Worm (Caenorhabditis elegans) whole organism, young adult: Measurements from ENCODE around the gene prdx-2.
A peak's percentile ranks its signal among the peaks of the same experiment; 100 is the strongest.

Experiments used
- B0019.2 ChIP-seq: fragments of 200-800 bp; sonication (Bioruptor generic); conservative IDR thresholded peaks from 2 replicates; pipeline ENCODE4 v1.3.6; 2022; ENCODE audit warnings: missing genetic modification reagents, missing genetic modification characterization, missing compliant biosample characterization
- B0261.1 ChIP-seq: sonication (generic microtip); optimal IDR thresholded peaks from 2 replicates; lab custom pipeline; 2016; ENCODE audit warnings: mild to moderate bottlenecking, missing genetic modification characterization, moderate library complexity, missing compliant biosample characterization
- B0336.3 ChIP-seq: fragments of 200-800 bp; sonication (Bioruptor generic); IDR thresholded peaks from 2 replicates; pipeline ENCODE4 v1.3.6; 2022; ENCODE audit warnings: missing genetic modification characterization, missing compliant biosample characterization
- F10E7.11 ChIP-seq: sonication (generic microtip); optimal IDR thresholded peaks from 2 replicates; lab custom pipeline; 2017; ENCODE audit warnings: mild to moderate bottlenecking, missing genetic modification characterization, moderate library complexity, missing compliant biosample characterization
- F22D6.2 ChIP-seq: sonication (generic microtip); optimal IDR thresholded peaks from 2 replicates; lab custom pipeline; 2016; ENCODE audit warnings: mild to moderate bottlenecking, missing genetic modification characterization, missing compliant biosample characterization
- F37B4.10 ChIP-seq: fragments of 200-800 bp; sonication (Bioruptor generic); IDR thresholded peaks from 2 replicates; pipeline ENCODE4 v1.3.6; 2022; ENCODE audit warnings: missing genetic modification characterization, missing compliant biosample characterization
- F39B2.1 ChIP-seq: fragments of 200-800 bp; sonication (Bioruptor generic); IDR thresholded peaks from 2 replicates; pipeline ENCODE4 v1.3.6; 2022; ENCODE audit warnings: missing genetic modification reagents, missing genetic modification characterization, missing compliant biosample characterization
- F55B11.4 ChIP-seq: sonication (generic microtip); optimal IDR thresholded peaks from 2 replicates; lab custom pipeline; 2016; ENCODE audit warnings: missing compliant biosample characterization, missing genetic modification characterization, borderline replicate concordance; ENCODE audit not compliant: insufficient read depth
- T26A5.8 ChIP-seq: sonication (generic microtip); optimal IDR thresholded peaks from 2 replicates; lab custom pipeline; 2016; ENCODE audit warnings: missing genetic modification characterization, missing compliant biosample characterization
- Y67H2A.10 ChIP-seq: fragments of 200-800 bp; sonication (Bioruptor generic); conservative IDR thresholded peaks from 2 replicates; pipeline ENCODE4 v1.3.6; 2022; ENCODE audit warnings: missing genetic modification reagents, missing genetic modification characterization, missing compliant biosample characterization
- Y79H2A.3 ChIP-seq: fragments of 200-800 bp; sonication (Bioruptor generic); conservative IDR thresholded peaks from 2 replicates; pipeline ENCODE4 v1.3.6; 2022; ENCODE audit warnings: missing genetic modification reagents, missing genetic modification characterization, missing compliant biosample characterization
- Y95B8A.8 ChIP-seq: fragments of 200-800 bp; sonication (Bioruptor generic); IDR thresholded peaks from 2 replicates; pipeline ENCODE4 v1.3.6; 2022; ENCODE audit warnings: missing genetic modification reagents, missing genetic modification characterization, missing compliant biosample characterization
- ama-1 ChIP-seq, 3 experiments: fragments of 150-350 bp in 1 of 3; sonication (generic microtip) in 2 of 3; optimal IDR thresholded peaks; 2 replicates each; lab custom pipeline; 2014 to 2018; ENCODE audit warnings: missing biosample characterization in 2 of 3, missing genetic modification characterization in 2 of 3, missing genetic modification reagents in 2 of 3
- aptf-2 ChIP-seq: fragments of 200-800 bp; sonication (Bioruptor generic); conservative IDR thresholded peaks from 2 replicates; pipeline ENCODE4 v1.3.6; 2022; ENCODE audit warnings: missing genetic modification reagents, missing genetic modification characterization, missing compliant biosample characterization
- athp-1 ChIP-seq: sonication (generic microtip); optimal IDR thresholded peaks from 2 replicates; lab custom pipeline; 2017; ENCODE audit warnings: mild to moderate bottlenecking, missing genetic modification characterization, missing compliant biosample characterization
- cebp-1 ChIP-seq, 2 experiments: fragments of 200-800 bp in 1 of 2; sonication (Bioruptor generic) in 1 of 2; sonication (generic microtip) in 1 of 2; IDR thresholded peaks in 1 of 2; optimal IDR thresholded peaks in 1 of 2; 2 replicates each; pipeline versions ENCODE4 v1.3.6 to Lab custom; 2017 to 2022; ENCODE audit warnings: missing compliant biosample characterization in 2 of 2, missing genetic modification characterization in 2 of 2, mild to moderate bottlenecking in 1 of 2, missing genetic modification reagents in 1 of 2, moderate library complexity in 1 of 2
- cebp-2 ChIP-seq: fragments of 200-800 bp; sonication (Bioruptor generic); IDR thresholded peaks from 2 replicates; pipeline ENCODE4 v1.3.6; 2022; ENCODE audit warnings: missing genetic modification characterization, missing compliant biosample characterization
- ceh-100 ChIP-seq: fragments of 200-800 bp; sonication (Bioruptor generic); IDR thresholded peaks from 2 replicates; pipeline ENCODE4 v1.3.6; 2022; ENCODE audit warnings: missing genetic modification reagents, missing genetic modification characterization, missing compliant biosample characterization
- ceh-27 ChIP-seq: fragments of 200-800 bp; sonication (Bioruptor generic); optimal IDR thresholded peaks from 2 replicates; lab custom pipeline; 2018; ENCODE audit warnings: mild to moderate bottlenecking, missing genetic modification characterization, moderate library complexity, missing compliant biosample characterization
- dox-1 ChIP-seq: fragments of 200-800 bp; sonication (Bioruptor generic); IDR thresholded peaks from 2 replicates; pipeline ENCODE4 v1.3.6; 2022; ENCODE audit warnings: missing genetic modification reagents, missing genetic modification characterization, missing compliant biosample characterization
- dpl-1 ChIP-seq: fragments of 150-350 bp; optimal IDR thresholded peaks from 2 replicates; lab custom pipeline; 2014; ENCODE audit warnings: missing biosample characterization, missing genetic modification reagents, missing genetic modification characterization
- egl-44 ChIP-seq: fragments of 200-800 bp; sonication (Bioruptor generic); IDR thresholded peaks from 2 replicates; pipeline ENCODE4 v1.3.6; 2022; ENCODE audit warnings: missing genetic modification reagents, missing genetic modification characterization, missing compliant biosample characterization
- gei-17 ChIP-seq: fragments of 200-800 bp; sonication (Bioruptor generic); optimal IDR thresholded peaks from 2 replicates; lab custom pipeline; 2018; ENCODE audit warnings: mild to moderate bottlenecking, missing genetic modification characterization, missing compliant biosample characterization
- hlh-12 ChIP-seq: sonication (generic microtip); optimal IDR thresholded peaks from 2 replicates; lab custom pipeline; 2016; ENCODE audit warnings: missing genetic modification characterization, missing compliant biosample characterization
- lin-26 ChIP-seq: fragments of 200-800 bp; sonication (Bioruptor generic); IDR thresholded peaks from 2 replicates; pipeline ENCODE4 v1.3.6; 2022; ENCODE audit warnings: missing genetic modification reagents, missing genetic modification characterization, missing compliant biosample characterization
- lin-40 ChIP-seq: sonication (generic microtip); optimal IDR thresholded peaks from 2 replicates; lab custom pipeline; 2016; ENCODE audit warnings: missing genetic modification characterization, mild to moderate bottlenecking, missing compliant biosample characterization, missing genotype, missing genetic modification reagents
- mcd-1 ChIP-seq: fragments of 200-800 bp; sonication (Bioruptor generic); IDR thresholded peaks from 2 replicates; pipeline ENCODE4 v1.3.6; 2022; ENCODE audit warnings: missing genetic modification reagents, missing genetic modification characterization, missing compliant biosample characterization
- mes-4 ChIP-seq: sonication (generic microtip); optimal IDR thresholded peaks from 2 replicates; lab custom pipeline; 2016; ENCODE audit warnings: missing genotype, missing genetic modification characterization, missing compliant biosample characterization
- nfya-1 ChIP-seq: sonication (generic microtip); optimal IDR thresholded peaks from 2 replicates; lab custom pipeline; 2017; ENCODE audit warnings: antibody characterized with exemption, missing compliant biosample characterization, missing genetic modification characterization, borderline replicate concordance; ENCODE audit not compliant: insufficient read depth
- nfya-2 ChIP-seq: fragments of 200-800 bp; sonication (Bioruptor generic); IDR thresholded peaks from 2 replicates; pipeline ENCODE4 v1.3.6; 2022; ENCODE audit warnings: missing genetic modification reagents, missing genetic modification characterization, missing compliant biosample characterization
- nhr-179 ChIP-seq: sonication (generic microtip); optimal IDR thresholded peaks from 2 replicates; lab custom pipeline; 2016; ENCODE audit warnings: mild to moderate bottlenecking, missing genetic modification characterization, missing compliant biosample characterization
- nhr-80 ChIP-seq: sonication (generic microtip); optimal IDR thresholded peaks from 2 replicates; lab custom pipeline; 2016; ENCODE audit warnings: missing genetic modification characterization, missing compliant biosample characterization
- pha-4 ChIP-seq: fragments of 150-350 bp; sonication (generic microtip); optimal IDR thresholded peaks from 2 replicates; lab custom pipeline; 2014; ENCODE audit warnings: missing biosample characterization, missing genetic modification reagents, missing genetic modification characterization
- rcor-1 ChIP-seq: fragments of 200-800 bp; sonication (Bioruptor generic); IDR thresholded peaks from 2 replicates; pipeline ENCODE4 v1.3.6; 2022; ENCODE audit warnings: missing genetic modification reagents, missing genetic modification characterization, missing compliant biosample characterization
- repo-1 ChIP-seq: sonication (generic microtip); optimal IDR thresholded peaks from 2 replicates; lab custom pipeline; 2017; ENCODE audit warnings: mild to moderate bottlenecking, missing genetic modification characterization, missing compliant biosample characterization
- sdz-38 ChIP-seq: sonication (generic microtip); optimal IDR thresholded peaks from 2 replicates; lab custom pipeline; 2016; ENCODE audit warnings: missing genotype, missing genetic modification characterization, missing compliant biosample characterization
- sea-2 ChIP-seq: fragments of 200-800 bp; sonication (Bioruptor generic); IDR thresholded peaks from 2 replicates; pipeline ENCODE4 v1.3.6; 2022; ENCODE audit warnings: missing genetic modification characterization, missing compliant biosample characterization
- snpc-1.3 ChIP-seq: sonication (generic microtip); optimal IDR thresholded peaks from 2 replicates; lab custom pipeline; 2017; ENCODE audit warnings: missing genetic modification characterization, mild to moderate bottlenecking, missing compliant biosample characterization, antibody characterized with exemption, moderate library complexity, missing genotype, missing genetic modification reagents; ENCODE audit not compliant: insufficient read depth
- snpc-3.4 ChIP-seq: sonication (generic microtip); optimal IDR thresholded peaks from 2 replicates; lab custom pipeline; 2017; ENCODE audit warnings: missing genetic modification characterization, mild to moderate bottlenecking, missing compliant biosample characterization, antibody characterized with exemption, moderate library complexity, missing genotype, missing genetic modification reagents
- unc-62 ChIP-seq: fragments of 150-350 bp; optimal IDR thresholded peaks from 2 replicates; lab custom pipeline; 2014; ENCODE audit warnings: missing biosample characterization, missing genetic modification reagents, missing genetic modification characterization
- xnd-1 ChIP-seq: sonication (generic microtip); optimal IDR thresholded peaks from 2 replicates; lab custom pipeline; 2016; ENCODE audit warnings: missing genotype, missing genetic modification reagents, missing genetic modification characterization, missing compliant biosample characterization
- zim-3 ChIP-seq: sonication (generic microtip); optimal IDR thresholded peaks from 2 replicates; lab custom pipeline; 2017; ENCODE audit warnings: mild to moderate bottlenecking, missing genetic modification characterization, moderate library complexity, missing compliant biosample characterization
- ztf-18 ChIP-seq: sonication (generic microtip); optimal IDR thresholded peaks from 2 replicates; lab custom pipeline; 2016; ENCODE audit warnings: missing genotype, mild to moderate bottlenecking, missing genetic modification characterization, missing compliant biosample characterization
- ztf-28 ChIP-seq: fragments of 200-800 bp; sonication (Bioruptor generic); IDR thresholded peaks from 2 replicates; pipeline ENCODE4 v1.3.6; 2022; ENCODE audit warnings: missing genetic modification reagents, missing genetic modification characterization, missing compliant biosample characterization
- ztf-3 ChIP-seq: fragments of 200-800 bp; sonication (Bioruptor generic); optimal IDR thresholded peaks from 2 replicates; lab custom pipeline; 2018; ENCODE audit warnings: mild to moderate bottlenecking, missing genetic modification characterization, missing compliant biosample characterization

Gene prdx-2

DNA sequence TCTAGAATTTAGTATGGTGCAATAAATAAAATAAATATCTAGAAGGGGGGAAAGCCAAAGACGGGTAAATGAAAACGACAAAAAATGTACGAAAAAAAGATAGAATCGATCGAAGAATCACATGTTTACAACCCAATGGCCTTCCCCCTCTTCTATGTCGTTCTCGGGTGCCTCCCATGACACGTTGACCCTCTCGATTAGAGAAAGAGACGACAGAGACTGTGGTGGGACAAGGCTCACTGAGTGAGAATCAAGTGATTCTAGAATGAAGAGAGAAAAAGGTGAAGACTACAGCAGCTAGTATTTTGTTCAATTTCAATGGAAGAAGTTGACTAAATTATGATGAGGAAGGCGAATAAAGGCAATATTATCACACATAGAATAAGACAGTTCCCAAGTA, 48.1 kb downstream of the prdx-2 start (continued):
- no peak for TF ChIP-seq aptf-2
- no peak for TF ChIP-seq ztf-18 (tag; lab: Kevin White, UChicago)
- TF ChIP-seq mes-4, result no peak
- TF ChIP-seq F37B4.10 (GFP tag; lab: Robert Waterston, UW), result no peak
- TF ChIP-seq B0019.2 (GFP tag; lab: Robert Waterston, UW), result no peak
- peak; percentile 51 for TF ChIP-seq mcd-1 (GFP tag; lab: Robert Waterston, UW)
- TF ChIP-seq snpc-3.4, result no peak
- no peak for TF ChIP-seq egl-44 (GFP tag; lab: Robert Waterston, UW)
- TF ChIP-seq cebp-2 (GFP tag; lab: Robert Waterston, UW), result no peak
- no peak for TF ChIP-seq snpc-1.3 (tag; lab: Kevin White, UChicago)
- TF ChIP-seq F39B2.1 (GFP tag; lab: Robert Waterston, UW), result no peak
- 0 out of 2 replicates have a peak, but pooled peaks have one; percentile 47 for TF ChIP-seq rcor-1 (GFP tag; lab: Robert Waterston, UW)
- no peak for TF ChIP-seq ztf-3 (GFP tag; lab: Kevin White, UChicago)
- peak; percentile 65; the same call in 1 of the 2 replicates for TF ChIP-seq B0336.3 (GFP tag; lab: Robert Waterston, UW)
- TF ChIP-seq sea-2 (GFP tag; lab: Robert Waterston, UW), result no peak
- TF ChIP-seq pha-4 (tag; lab: Kevin White, UChicago), result peak; percentile 45
- no peak for TF ChIP-seq ama-1 (optimal IDR thresholded peaks at IDR 0.05; lab: Kevin White, UChicago)
- no peak for TF ChIP-seq ama-1 (GFP tag; optimal IDR thresholded peaks at IDR 0.05; lab: Kevin White, UChicago)
- TF ChIP-seq Y95B8A.8, result no peak
- no peak for TF ChIP-seq T26A5.8
- no peak for TF ChIP-seq ztf-28
- TF ChIP-seq lin-40, result peak; percentile 15
- TF ChIP-seq hlh-12 (tag; lab: Kevin White, UChicago), result no peak
- no peak for TF ChIP-seq sdz-38
- no peak for TF ChIP-seq athp-1 (tag; lab: Kevin White, UChicago)
- peak; percentile 43 for TF ChIP-seq unc-62 (GFP tag; lab: Kevin White, UChicago)
- TF ChIP-seq B0261.1 (tag; lab: Kevin White, UChicago), result no peak
- no peak for TF ChIP-seq F55B11.4
- no peak; the same call in 1 of the 2 replicates for TF ChIP-seq Y67H2A.10 (GFP tag; lab: Robert Waterston, UW)
- no peak for TF ChIP-seq nfya-2 (GFP tag; lab: Robert Waterston, UW)
- peak; percentile 57 for TF ChIP-seq nhr-80 (tag; lab: Kevin White, UChicago)
- no peak for TF ChIP-seq F10E7.11 (tag; lab: Kevin White, UChicago)
- no peak for TF ChIP-seq gei-17 (GFP tag; lab: Kevin White, UChicago)
- no peak for TF ChIP-seq dpl-1 (GFP tag; lab: Kevin White, UChicago)
- no peak for TF ChIP-seq nfya-1
- peak; percentile 57 for TF ChIP-seq ceh-27 (GFP tag; lab: Kevin White, UChicago)
- TF ChIP-seq repo-1, result no peak
- no peak; the same call in 1 of the 2 replicates for TF ChIP-seq ceh-100 (GFP tag; lab: Robert Waterston, UW)
- no peak for TF ChIP-seq Y79H2A.3 (GFP tag; lab: Robert Waterston, UW)
- TF ChIP-seq F22D6.2 (tag; lab: Kevin White, UChicago), result no peak
- TF ChIP-seq zim-3 (tag; lab: Kevin White, UChicago), result no peak

DNA sequence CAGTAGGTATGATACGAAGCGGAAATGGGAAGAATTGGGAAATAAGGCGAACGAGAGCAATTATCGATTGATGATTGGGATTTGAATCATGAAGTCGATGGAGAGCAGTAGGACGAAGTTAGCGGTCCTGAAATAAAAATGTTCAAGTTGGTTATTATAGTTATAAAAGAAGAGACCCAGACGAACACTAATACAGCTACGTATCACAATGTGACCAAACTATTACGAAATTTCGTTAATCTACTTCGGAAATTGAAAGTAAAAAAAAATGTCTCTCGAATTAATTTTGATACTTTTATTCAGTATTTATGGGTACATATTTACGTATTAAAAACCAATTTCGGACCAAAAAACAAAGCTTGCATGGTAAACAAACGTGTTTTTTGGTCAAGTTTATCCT, 48.5 kb downstream of the prdx-2 start:
- no peak for TF ChIP-seq nhr-179 (tag; lab: Kevin White, UChicago)
- TF ChIP-seq aptf-2, result no peak
- TF ChIP-seq lin-26, result no peak
- peak; percentile 58 for TF ChIP-seq cebp-1 (GFP tag; IDR thresholded peaks at IDR 0.05; lab: Robert Waterston, UW)
- TF ChIP-seq cebp-1 (tag; optimal IDR thresholded peaks at IDR 0.05; lab: Kevin White, UChicago), result peak; percentile 68
- TF ChIP-seq xnd-1 (tag; lab: Kevin White, UChicago), result no peak
- TF ChIP-seq snpc-1.3 (tag; lab: Kevin White, UChicago), result no peak
- TF ChIP-seq dox-1 (GFP tag; lab: Robert Waterston, UW), result no peak
